Fruit fly (Drosophila melanogaster) whole organism, wandering third instar larva: ENCODE measurements around the gene CG15814.

Experiments
- CG9705 ChIP-seq: fragments of 200-800 bp; sonication (Bioruptor generic); optimal IDR thresholded peaks from 2 replicates; lab custom pipeline; 2018; ENCODE audit warnings: missing biosample characterization, mild to moderate bottlenecking, missing genetic modification characterization
- Dfd ChIP-seq: fragments of >200 bp; optimal IDR thresholded peaks from 2 replicates; lab custom pipeline; 2017; ENCODE audit warnings: missing biosample characterization, missing genetic modification characterization
- HLH106 ChIP-seq: fragments of 200-800 bp; optimal IDR thresholded peaks from 3 replicates; lab custom pipeline; 2019; ENCODE audit warnings: missing biosample characterization, mild to moderate bottlenecking, missing genetic modification characterization, moderate library complexity
- foxo ChIP-seq, 2 experiments: fragments of 200-800 bp; sonication (Bioruptor generic); optimal IDR thresholded peaks; 2 replicates in 1 of 2; 3 replicates in 1 of 2; lab custom pipeline; 2016 to 2017; ENCODE audit warnings: missing biosample characterization in 2 of 2, missing genetic modification characterization in 2 of 2
- pan ChIP-seq: fragments of >200 bp; optimal IDR thresholded peaks from 2 replicates; lab custom pipeline; 2017
- tai ChIP-seq: sonication (Bioruptor generic); optimal IDR thresholded peaks from 2 replicates; lab custom pipeline; 2016; ENCODE audit warnings: missing biosample characterization, missing genetic modification characterization

dm6 chrX:17829083-17829997 lies 20.8 kb downstream of the CG15814 start:
- no peak for TF ChIP-seq pan (lab: Kevin White, UChicago)
- no peak for TF ChIP-seq tai (GFP tag; lab: Kevin White, UChicago)
- no peak for TF ChIP-seq CG9705 (GFP tag; lab: Kevin White, UChicago)
- TF ChIP-seq HLH106 (tag; lab: Kevin White, UChicago) = peak; percentile 47
- TF ChIP-seq foxo (GFP tag; optimal IDR thresholded peaks at IDR 0.05; lab: Kevin White, UChicago) = peak in 1 of 2 experiments; percentile 21
- no peak for TF ChIP-seq Dfd (GFP tag; lab: Kevin White, UChicago)
